Worm (Caenorhabditis elegans) whole organism, L3 larva: Measurements from ENCODE around the gene F41C3.11.

Experiments used
- egl-27 ChIP-seq: sonication (generic microtip); optimal IDR thresholded peaks from 4 replicates; lab custom pipeline; 2017; ENCODE audit warnings: missing biosample characterization, missing genetic modification reagents, missing genetic modification characterization
- fkh-10 ChIP-seq: sonication (generic microtip); optimal IDR thresholded peaks from 2 replicates; lab custom pipeline; 2017; ENCODE audit warnings: missing biosample characterization, missing genetic modification reagents, missing genetic modification characterization
- nhr-11 ChIP-seq: fragments of 150-350 bp; optimal IDR thresholded peaks from 2 replicates; lab custom pipeline; 2014; ENCODE audit warnings: missing biosample characterization, missing genetic modification characterization

DNA sequence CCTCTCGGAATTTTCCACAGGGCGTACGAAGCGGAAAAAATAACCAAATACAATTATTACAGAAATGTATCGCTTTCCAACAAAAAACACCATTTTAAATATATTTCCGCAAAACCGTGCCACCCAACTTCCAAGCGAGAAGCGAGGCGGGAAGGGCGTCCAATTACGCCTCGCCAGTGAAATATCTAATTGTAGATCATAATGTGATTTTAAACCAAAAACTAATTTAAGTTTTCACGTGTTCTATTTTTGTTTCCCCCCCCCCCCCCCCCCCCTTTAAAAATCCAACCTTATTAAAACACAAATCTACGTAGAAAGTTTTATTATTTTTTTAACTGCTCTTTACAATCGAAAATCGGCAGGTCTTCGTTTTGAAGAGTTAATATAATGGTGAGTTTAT, 44.3 kb downstream of the F41C3.11 start, which contains the start of gene F10G7.12:
- no peak for TF ChIP-seq nhr-11 (tag; lab: Kevin White, UChicago)
- TF ChIP-seq fkh-10 (GFP tag; lab: Kevin White, UChicago), result no peak
- no peak for TF ChIP-seq egl-27 (tag; lab: Kevin White, UChicago)
